Worm (Caenorhabditis elegans): Measurements from ENCODE around the gene F14D7.2.
A peak's percentile ranks its signal among the peaks of the same experiment; 100 is the strongest.
"Not testable (repeated sequence)": the region's sequence is repeated elsewhere in the genome, so short reads cannot be mapped to it uniquely, and the experiment has no call there.

F14D7.2 gene

DNA sequence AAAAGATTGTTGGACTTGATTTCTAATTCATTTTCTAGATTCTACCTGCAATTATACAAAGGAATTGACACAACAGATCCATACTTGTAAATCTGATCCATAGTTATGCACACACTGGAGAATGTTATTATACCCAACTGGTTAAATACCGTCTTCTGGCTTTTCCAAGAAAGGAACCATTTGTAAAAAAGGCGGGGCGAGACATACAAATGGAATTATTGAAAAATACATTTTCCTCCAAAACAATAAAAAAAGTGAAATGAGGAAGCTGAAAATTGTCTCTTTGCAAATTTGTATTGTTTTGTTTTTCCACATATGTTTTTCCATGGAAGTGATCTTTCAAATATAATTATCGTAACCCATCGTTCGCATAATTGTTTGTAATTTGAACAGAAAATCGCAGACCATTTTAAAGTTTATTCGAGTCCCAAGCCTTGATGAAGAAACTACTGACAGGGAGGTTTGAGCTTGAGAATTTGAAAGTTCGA lies 11.3 kb downstream of the F14D7.2 start, which contains the start of the genes srt-74 and F40G12.9:
Gene srt-74, minus strand, starts transcription at position 101 of the 488 bp plus-strand sequence.
Gene F40G12.9, plus strand, starts transcription at position 438 of the 488 bp plus-strand sequence.
- TF ChIP-seq hif-1 (tag; optimal IDR thresholded peaks at IDR 0.05) (no peak), ztf-7 (tag; optimal IDR thresholded peaks at IDR 0.05) (no peak), snpc-4 (tag; optimal IDR thresholded peaks at IDR 0.05) (no peak), lin-13 (GFP tag; optimal IDR thresholded peaks at IDR 0.05) (no peak), T26A8.4 (GFP tag; IDR thresholded peaks at IDR 0.05) (no peak), ceh-32 (tag; optimal IDR thresholded peaks at IDR 0.05; ENCODE audit: poor library complexity) (no peak)

DNA sequence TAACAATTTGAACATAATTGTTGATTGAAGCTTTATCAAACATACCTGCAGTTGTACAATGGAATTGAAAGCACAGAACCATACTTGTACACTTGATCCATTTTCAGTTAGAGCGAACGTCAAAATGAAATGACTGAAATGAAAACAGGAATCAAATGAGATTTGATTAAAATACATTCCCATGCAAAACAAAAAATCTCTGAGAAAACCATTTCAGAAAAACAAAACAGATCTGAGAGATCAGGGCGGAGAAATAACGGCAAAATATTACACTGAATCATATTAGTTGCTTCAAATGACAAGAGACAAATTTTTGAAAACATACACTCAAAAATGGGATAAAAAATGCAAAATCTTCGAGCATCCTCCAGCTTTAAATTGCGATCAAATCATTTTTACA lies 13.7 kb downstream of the F14D7.2 start, which contains the start of gene srt-33:
Gene srt-33, minus strand, starts transcription at position 101 of the 400 bp plus-strand sequence.
- TF ChIP-seq mxl-2 (GFP tag; conservative IDR thresholded peaks at IDR 0.05) (no peak), dpl-1 (GFP tag; optimal IDR thresholded peaks at IDR 0.05) (no peak), nhr-10 (tag; optimal IDR thresholded peaks at IDR 0.05) (no peak), Y48G9A.11 (GFP tag; IDR thresholded peaks at IDR 0.05) (no peak), zfp-2 (tag; optimal IDR thresholded peaks at IDR 0.05) (no peak), ctbp-1 (GFP tag; IDR thresholded peaks at IDR 0.05) (no peak), skn-1 (tag; optimal IDR thresholded peaks at IDR 0.05) (no peak), attf-4 (tag; optimal IDR thresholded peaks at IDR 0.05) (no peak), lsy-2 (tag; optimal IDR thresholded peaks at IDR 0.05) (no peak), F37D6.2 (tag; optimal IDR thresholded peaks at IDR 0.05) (no peak), saeg-2 (GFP tag; IDR thresholded peaks at IDR 0.05) (no peak), ZK546.5 (tag; optimal IDR thresholded peaks at IDR 0.05) (no peak), fkh-10 (GFP tag; optimal IDR thresholded peaks at IDR 0.05) (no peak), dmd-6 (GFP tag; IDR thresholded peaks at IDR 0.05) (no peak), hlh-30 (tag; optimal IDR thresholded peaks at IDR 0.05; ENCODE audit: insufficient read depth) (no peak), dve-1 (tag; optimal IDR thresholded peaks at IDR 0.05; ENCODE audit: insufficient read depth) (no peak), zip-11 (GFP tag; IDR thresholded peaks at IDR 0.05) (no peak), dmd-8 (GFP tag; IDR thresholded peaks at IDR 0.05) (no peak)

DNA sequence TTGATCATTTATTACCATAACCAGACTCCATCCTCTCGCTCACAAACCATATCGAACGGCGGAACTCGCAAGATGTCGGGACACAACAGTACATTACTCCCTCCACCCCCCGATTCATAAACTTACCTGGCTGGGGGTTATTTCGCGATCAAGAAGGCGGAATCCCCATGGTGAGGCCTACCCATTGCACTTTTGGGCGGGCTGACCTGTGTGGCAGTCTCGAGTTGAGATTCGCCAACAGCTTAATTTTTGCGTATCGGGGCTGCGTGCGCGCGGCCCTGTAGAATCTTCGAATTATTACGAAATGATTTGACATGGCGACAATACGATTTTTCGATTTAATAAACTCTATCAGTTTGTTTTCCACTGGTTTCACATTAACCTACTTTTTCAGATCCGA lies 16.1 kb downstream of the F14D7.2 start:
- TF ChIP-seq Y48G9A.11 (GFP tag; IDR thresholded peaks at IDR 0.05) (0 out of 2 replicates have a peak, but pooled peaks have one; percentile 6), aha-1 (tag) (peak; percentile 54)

DNA sequence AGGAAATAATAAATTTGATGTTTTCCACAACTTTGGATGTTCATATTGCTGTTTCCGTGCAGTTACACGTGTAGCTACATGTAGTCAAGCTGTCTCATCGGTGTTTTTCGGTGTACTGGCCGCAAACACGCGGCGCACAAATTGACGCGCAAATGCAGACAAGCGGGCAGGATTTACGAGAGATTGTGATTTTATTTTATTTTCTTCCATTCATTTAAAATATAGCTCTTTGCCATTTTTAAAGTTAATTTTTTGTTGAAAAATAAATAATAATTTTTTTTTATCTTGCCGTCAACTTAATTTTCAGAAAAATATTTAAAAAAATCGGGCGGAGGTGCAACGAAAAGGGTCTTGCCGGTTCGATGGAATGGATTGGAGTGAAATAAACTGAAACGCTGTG lies 19.2 kb downstream of the F14D7.2 start, which contains the start of gene F40G12.7:
Gene F40G12.7, plus strand, starts transcription at position 301 of the 400 bp plus-strand sequence.
- not testable (repeated sequence) for TF ChIP-seq daf-12 (tag; optimal IDR thresholded peaks at IDR 0.05); nhr-41 (GFP tag; IDR thresholded peaks at IDR 0.05); spr-1 (tag; optimal IDR thresholded peaks at IDR 0.05)

DNA sequence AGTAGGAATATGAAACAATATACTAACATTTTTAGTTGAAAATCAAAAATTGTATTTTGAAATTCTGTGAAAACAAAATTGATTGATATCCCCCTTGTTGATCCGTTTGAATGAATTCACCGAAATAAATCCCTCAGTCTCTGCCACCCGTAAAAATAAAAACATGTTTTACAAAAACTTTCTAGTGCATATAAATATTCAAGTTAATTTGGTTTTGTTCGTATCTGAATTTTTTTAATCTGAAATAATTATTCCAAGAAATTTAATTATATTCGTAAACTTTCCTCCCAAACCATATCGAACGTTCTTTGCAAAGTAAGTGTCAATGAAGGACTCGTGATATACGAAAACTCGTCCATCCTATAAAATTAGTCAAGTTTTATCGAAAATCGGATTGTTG lies 20.5 kb downstream of the F14D7.2 start, which contains the start of gene F40G12.6:
Gene F40G12.6, minus strand, starts transcription at position 101 of the 400 bp plus-strand sequence.
- TF ChIP-seq dmd-6 (GFP tag; IDR thresholded peaks at IDR 0.05) (no peak), fos-1 (tag; optimal IDR thresholded peaks at IDR 0.05) (no peak), nhr-25 (tag; optimal IDR thresholded peaks at IDR 0.05; ENCODE audit: borderline replicate concordance, insufficient read depth) (no peak), jun-1 (tag; optimal IDR thresholded peaks at IDR 0.05) (no peak), duxl-1 (tag; optimal IDR thresholded peaks at IDR 0.05; ENCODE audit: poor library complexity) (no peak), F26F4.8 (GFP tag; conservative IDR thresholded peaks at IDR 0.05) (no peak), daf-8 (GFP tag; IDR thresholded peaks at IDR 0.05) (no peak), T26A8.4 (GFP tag; IDR thresholded peaks at IDR 0.05) (no peak), F10B5.3 (tag; optimal IDR thresholded peaks at IDR 0.05) (no peak), Y75B8A.6 (GFP tag; IDR thresholded peaks at IDR 0.05) (no peak), ctbp-1 (GFP tag; IDR thresholded peaks at IDR 0.05) (no peak), lin-38 (GFP tag; IDR thresholded peaks at IDR 0.05) (no peak), lin-29 (GFP tag; IDR thresholded peaks at IDR 0.05) (no peak), T20F7.1 (GFP tag; optimal IDR thresholded peaks at IDR 0.05) (no peak), nhr-11 (tag; optimal IDR thresholded peaks at IDR 0.05) (no peak), gei-8 (GFP tag; optimal IDR thresholded peaks at IDR 0.05) (no peak)
